Worm (Caenorhabditis elegans) whole organism, young adult: ENCODE results near the gene Y50E8A.22.

Experiments used
- B0035.1 ChIP-seq: sonication (generic microtip); optimal IDR thresholded peaks from 2 replicates; lab custom pipeline; 2016; ENCODE audit warnings: missing genetic modification characterization, mild to moderate bottlenecking, missing compliant biosample characterization, missing genotype, missing genetic modification reagents
- F23B12.7 ChIP-seq: sonication (generic microtip); optimal IDR thresholded peaks from 2 replicates; lab custom pipeline; 2017; ENCODE audit warnings: missing genetic modification characterization, mild to moderate bottlenecking, missing compliant biosample characterization, antibody characterized with exemption, moderate library complexity; ENCODE audit not compliant: insufficient read depth
- K11D2.4 ChIP-seq: fragments of 200-800 bp; sonication (Bioruptor generic); IDR thresholded peaks from 2 replicates; pipeline ENCODE4 v1.3.6; 2022; ENCODE audit warnings: missing genetic modification reagents, missing genetic modification characterization, missing compliant biosample characterization
- T26A5.8 ChIP-seq: sonication (generic microtip); optimal IDR thresholded peaks from 2 replicates; lab custom pipeline; 2016; ENCODE audit warnings: missing genetic modification characterization, missing compliant biosample characterization
- Y53F4B.3 ChIP-seq: fragments of 200-800 bp; sonication (Bioruptor generic); IDR thresholded peaks from 2 replicates; pipeline ENCODE4 v1.3.6; 2022; ENCODE audit warnings: missing genetic modification reagents, missing genetic modification characterization, missing compliant biosample characterization
- ZK185.1 ChIP-seq: sonication (generic microtip); optimal IDR thresholded peaks from 2 replicates; lab custom pipeline; 2016; ENCODE audit warnings: mild to moderate bottlenecking, missing genetic modification characterization, missing compliant biosample characterization; ENCODE audit not compliant: poor library complexity, severe bottlenecking
- ama-1 ChIP-seq, 3 experiments: fragments of 150-350 bp in 1 of 3; sonication (generic microtip) in 2 of 3; optimal IDR thresholded peaks; 2 replicates each; lab custom pipeline; 2014 to 2018; ENCODE audit warnings: missing biosample characterization in 2 of 3, missing genetic modification characterization in 2 of 3, missing genetic modification reagents in 2 of 3
- atf-7 ChIP-seq: sonication (generic microtip); optimal IDR thresholded peaks from 2 replicates; lab custom pipeline; 2017; ENCODE audit warnings: mild to moderate bottlenecking, missing genetic modification characterization, missing compliant biosample characterization
- bed-1 ChIP-seq: fragments of 200-800 bp; sonication (Bioruptor generic); IDR thresholded peaks from 2 replicates; pipeline ENCODE4 v1.3.6; 2022; ENCODE audit warnings: missing genetic modification reagents, missing genetic modification characterization, missing compliant biosample characterization
- ceh-91 ChIP-seq: fragments of 200-800 bp; sonication (Bioruptor generic); IDR thresholded peaks from 2 replicates; pipeline ENCODE4 v1.3.6; 2022; ENCODE audit warnings: missing genetic modification reagents, missing genetic modification characterization, missing compliant biosample characterization
- chd-7 ChIP-seq: sonication (generic microtip); optimal IDR thresholded peaks from 2 replicates; lab custom pipeline; 2016; ENCODE audit warnings: mild to moderate bottlenecking, missing genetic modification characterization, moderate library complexity, missing compliant biosample characterization
- dpl-1 ChIP-seq: fragments of 150-350 bp; optimal IDR thresholded peaks from 2 replicates; lab custom pipeline; 2014; ENCODE audit warnings: missing biosample characterization, missing genetic modification reagents, missing genetic modification characterization
- efl-1 ChIP-seq: fragments of 150-350 bp; optimal IDR thresholded peaks from 2 replicates; lab custom pipeline; 2014; ENCODE audit warnings: missing biosample characterization, missing genetic modification reagents, missing genetic modification characterization
- egrh-3 ChIP-seq: fragments of 200-800 bp; sonication (Bioruptor generic); IDR thresholded peaks from 2 replicates; pipeline ENCODE4 v1.3.6; 2022; ENCODE audit warnings: missing genetic modification reagents, missing genetic modification characterization, missing compliant biosample characterization
- ekl-4 ChIP-seq: fragments of 200-800 bp; sonication (Bioruptor generic); IDR thresholded peaks from 2 replicates; pipeline ENCODE4 v1.3.6; 2022; ENCODE audit warnings: missing genetic modification reagents, missing genetic modification characterization, missing compliant biosample characterization
- ets-4 ChIP-seq: fragments of 200-800 bp; sonication (Bioruptor generic); optimal IDR thresholded peaks from 2 replicates; lab custom pipeline; 2018; ENCODE audit warnings: mild to moderate bottlenecking, missing genetic modification characterization, missing compliant biosample characterization
- hlh-26 ChIP-seq: fragments of 200-800 bp; sonication (Bioruptor generic); conservative IDR thresholded peaks from 2 replicates; pipeline ENCODE4 v1.3.6; 2022; ENCODE audit warnings: missing genetic modification reagents, missing genetic modification characterization, missing compliant biosample characterization
- lin-35 ChIP-seq, 3 experiments: fragments of 150-350 bp in 2 of 3; sonication (generic microtip) in 1 of 3; optimal IDR thresholded peaks; 2 replicates each; lab custom pipeline; 2014 to 2018; ENCODE audit warnings: missing biosample characterization in 3 of 3, missing genetic modification characterization in 3 of 3, missing genetic modification reagents in 3 of 3
- lin-40 ChIP-seq: sonication (generic microtip); optimal IDR thresholded peaks from 2 replicates; lab custom pipeline; 2016; ENCODE audit warnings: missing genetic modification characterization, mild to moderate bottlenecking, missing compliant biosample characterization, missing genotype, missing genetic modification reagents
- lin-54 ChIP-seq: fragments of 200-800 bp; sonication (Bioruptor generic); optimal IDR thresholded peaks from 2 replicates; lab custom pipeline; 2018; ENCODE audit warnings: mild to moderate bottlenecking, missing genetic modification characterization, missing compliant biosample characterization
- lsl-1 ChIP-seq: fragments of 200-800 bp; sonication (Bioruptor generic); optimal IDR thresholded peaks from 2 replicates; lab custom pipeline; 2018; ENCODE audit warnings: mild to moderate bottlenecking, missing genetic modification characterization, moderate library complexity, missing compliant biosample characterization
- madf-3 ChIP-seq: fragments of 200-800 bp; sonication (Bioruptor generic); IDR thresholded peaks from 2 replicates; pipeline ENCODE4 v1.3.6; 2022; ENCODE audit warnings: missing genetic modification reagents, missing genetic modification characterization, missing compliant biosample characterization
- madf-6 ChIP-seq: fragments of 200-800 bp; sonication (Bioruptor generic); IDR thresholded peaks from 2 replicates; pipeline ENCODE4 v1.3.6; 2022; ENCODE audit warnings: missing genetic modification reagents, missing genetic modification characterization, missing compliant biosample characterization
- mcd-1 ChIP-seq: fragments of 200-800 bp; sonication (Bioruptor generic); IDR thresholded peaks from 2 replicates; pipeline ENCODE4 v1.3.6; 2022; ENCODE audit warnings: missing genetic modification reagents, missing genetic modification characterization, missing compliant biosample characterization
- nfya-1 ChIP-seq: sonication (generic microtip); optimal IDR thresholded peaks from 2 replicates; lab custom pipeline; 2017; ENCODE audit warnings: antibody characterized with exemption, missing compliant biosample characterization, missing genetic modification characterization, borderline replicate concordance; ENCODE audit not compliant: insufficient read depth
- nfyb-1 ChIP-seq: fragments of 200-800 bp; sonication (Bioruptor generic); IDR thresholded peaks from 2 replicates; pipeline ENCODE4 v1.3.6; 2022; ENCODE audit warnings: missing genetic modification reagents, missing genetic modification characterization, missing compliant biosample characterization
- nhr-120 ChIP-seq: fragments of 200-800 bp; sonication (Bioruptor generic); IDR thresholded peaks from 2 replicates; pipeline ENCODE4 v1.3.6; 2022; ENCODE audit warnings: missing genetic modification characterization, missing compliant biosample characterization
- nhr-27 ChIP-seq: fragments of 200-800 bp; sonication (Bioruptor generic); optimal IDR thresholded peaks from 2 replicates; lab custom pipeline; 2018; ENCODE audit warnings: mild to moderate bottlenecking, missing genetic modification characterization, moderate library complexity, missing compliant biosample characterization
- pha-4 ChIP-seq: fragments of 150-350 bp; sonication (generic microtip); optimal IDR thresholded peaks from 2 replicates; lab custom pipeline; 2014; ENCODE audit warnings: missing biosample characterization, missing genetic modification reagents, missing genetic modification characterization
- repo-1 ChIP-seq: sonication (generic microtip); optimal IDR thresholded peaks from 2 replicates; lab custom pipeline; 2017; ENCODE audit warnings: mild to moderate bottlenecking, missing genetic modification characterization, missing compliant biosample characterization
- rpc-1 ChIP-seq, 2 experiments: fragments of 150-350 bp in 1 of 2; sonication (generic microtip) in 1 of 2; optimal IDR thresholded peaks; 2 replicates each; lab custom pipeline; 2014 to 2018; ENCODE audit warnings: missing biosample characterization in 1 of 2, missing genetic modification characterization in 1 of 2, missing genetic modification reagents in 1 of 2, missing genotype in 1 of 2
- snpc-1.1 ChIP-seq: sonication (generic microtip); optimal IDR thresholded peaks from 2 replicates; lab custom pipeline; 2017; ENCODE audit warnings: missing genetic modification characterization, mild to moderate bottlenecking, missing compliant biosample characterization, antibody characterized with exemption, moderate library complexity, missing genotype, missing genetic modification reagents; ENCODE audit not compliant: insufficient read depth
- snpc-1.3 ChIP-seq: sonication (generic microtip); optimal IDR thresholded peaks from 2 replicates; lab custom pipeline; 2017; ENCODE audit warnings: missing genetic modification characterization, mild to moderate bottlenecking, missing compliant biosample characterization, antibody characterized with exemption, moderate library complexity, missing genotype, missing genetic modification reagents; ENCODE audit not compliant: insufficient read depth
- snpc-3.4 ChIP-seq: sonication (generic microtip); optimal IDR thresholded peaks from 2 replicates; lab custom pipeline; 2017; ENCODE audit warnings: missing genetic modification characterization, mild to moderate bottlenecking, missing compliant biosample characterization, antibody characterized with exemption, moderate library complexity, missing genotype, missing genetic modification reagents
- unc-130 ChIP-seq: sonication (generic microtip); optimal IDR thresholded peaks from 2 replicates; lab custom pipeline; 2016; ENCODE audit warnings: missing genetic modification reagents, missing genetic modification characterization, missing compliant biosample characterization
- zim-3 ChIP-seq: sonication (generic microtip); optimal IDR thresholded peaks from 2 replicates; lab custom pipeline; 2017; ENCODE audit warnings: mild to moderate bottlenecking, missing genetic modification characterization, moderate library complexity, missing compliant biosample characterization
- ztf-25 ChIP-seq: fragments of 200-800 bp; sonication (Bioruptor generic); IDR thresholded peaks from 2 replicates; pipeline ENCODE4 v1.3.6; 2022; ENCODE audit warnings: missing genetic modification reagents, missing genetic modification characterization, missing compliant biosample characterization

The Y50E8A.22 gene

DNA sequence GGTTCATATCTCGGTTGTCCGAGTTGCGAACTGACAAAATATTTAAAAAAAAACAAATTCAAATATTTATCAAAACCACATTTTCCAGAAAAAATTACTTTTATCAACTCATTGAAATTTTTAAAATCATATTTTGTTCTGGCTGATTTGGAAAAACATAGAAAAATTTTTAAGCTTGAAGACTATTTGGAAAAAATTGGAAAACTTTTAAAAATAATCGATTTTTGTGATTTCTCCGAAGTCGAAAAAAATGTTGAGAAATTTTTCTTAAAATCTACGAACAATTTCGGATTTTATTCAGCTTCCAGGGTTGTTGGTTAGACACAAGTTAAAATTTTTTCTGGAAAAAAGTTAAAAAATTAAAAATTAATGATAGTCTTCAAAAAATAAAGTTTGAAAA is 12.0 kb downstream of the Y50E8A.22 start, which contains the start of gene Y50E8A.5:
Gene Y50E8A.5, minus strand, starts transcription at position 101 of the 400 bp plus-strand sequence.
- TF ChIP-seq K11D2.4 (GFP tag; lab: Robert Waterston, UW) (no peak), hlh-26 (GFP tag; lab: Robert Waterston, UW) (no peak), B0035.1 (tag; lab: Kevin White, UChicago) (no peak)

DNA sequence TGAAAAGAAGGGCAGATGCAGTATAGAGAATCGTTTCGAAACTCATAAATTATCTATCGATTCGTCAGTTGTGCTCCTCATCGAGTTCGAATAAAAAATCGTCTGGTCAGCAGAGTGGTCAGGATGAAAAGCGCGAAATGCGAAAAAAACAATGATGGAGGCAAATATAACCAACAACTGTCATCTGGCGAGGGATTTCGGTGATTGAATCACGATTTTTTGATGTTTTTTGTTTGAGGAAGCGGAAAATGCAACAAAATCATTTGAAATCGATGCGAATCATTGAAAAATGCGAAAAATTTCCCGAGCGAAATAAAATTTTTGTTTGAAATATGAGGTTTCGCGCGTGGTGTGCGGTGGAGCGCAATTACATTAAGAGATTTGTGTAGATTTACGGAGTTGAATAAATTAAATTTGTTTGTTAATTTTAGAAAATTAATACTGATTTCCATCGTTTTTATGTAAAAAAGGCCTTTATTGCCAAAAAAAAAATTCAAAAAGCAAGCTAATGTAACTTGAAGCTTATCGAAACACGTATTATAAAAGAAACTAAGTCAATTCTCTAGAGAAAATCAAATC is 14.6 kb downstream of the Y50E8A.22 start, which contains the start of gene unc-61:
Gene unc-61, minus strand, starts transcription at position 51 of the 579 bp plus-strand sequence.
- no peak for TF ChIP-seq zim-3 (tag; lab: Kevin White, UChicago)
- no peak for TF ChIP-seq T26A5.8 (tag; lab: Kevin White, UChicago)
- no peak; the same call in 1 of the 2 replicates for TF ChIP-seq madf-6
- no peak for TF ChIP-seq ZK185.1 (tag; lab: Kevin White, UChicago)
- TF ChIP-seq snpc-1.3: no peak
- TF ChIP-seq F23B12.7 (tag; lab: Kevin White, UChicago): no peak
- no peak for TF ChIP-seq nfyb-1 (GFP tag; lab: Robert Waterston, UW)
- peak; percentile 22 for TF ChIP-seq lsl-1 (GFP tag; lab: Kevin White, UChicago)
- peak; percentile 78 for TF ChIP-seq efl-1 (GFP tag; lab: Kevin White, UChicago)
- TF ChIP-seq lin-54: peak; percentile 35
- peak; percentile 41 for TF ChIP-seq dpl-1 (GFP tag; lab: Kevin White, UChicago)
- no peak for TF ChIP-seq snpc-1.1 (tag; lab: Kevin White, UChicago)
- TF ChIP-seq mcd-1 (GFP tag; lab: Robert Waterston, UW): peak; percentile 79
- TF ChIP-seq nhr-27 (tag; lab: Kevin White, UChicago): no peak
- TF ChIP-seq nhr-120 (GFP tag; lab: Robert Waterston, UW): no peak
- peak in 1 of 3 experiments; percentile 72 for TF ChIP-seq lin-35 (GFP tag; optimal IDR thresholded peaks at IDR 0.05; lab: Kevin White, UChicago)
- TF ChIP-seq bed-1 (GFP tag; lab: Robert Waterston, UW): no peak
- TF ChIP-seq repo-1 (tag; lab: Kevin White, UChicago): no peak
- TF ChIP-seq ekl-4 (GFP tag; lab: Robert Waterston, UW): no peak
- TF ChIP-seq unc-130 (GFP tag; lab: Kevin White, UChicago): no peak
- no peak for TF ChIP-seq Y53F4B.3
- TF ChIP-seq snpc-3.4: peak; percentile 5
- no peak for TF ChIP-seq chd-7
- TF ChIP-seq ceh-91 (GFP tag; lab: Robert Waterston, UW): no peak
- TF ChIP-seq nfya-1 (tag; lab: Kevin White, UChicago): no peak
- TF ChIP-seq atf-7 (tag; lab: Kevin White, UChicago): no peak
- no peak for TF ChIP-seq ztf-25 (GFP tag; lab: Robert Waterston, UW)
- TF ChIP-seq lin-40 (tag; lab: Kevin White, UChicago): no peak
- no peak for TF ChIP-seq ama-1 (optimal IDR thresholded peaks at IDR 0.05; lab: Kevin White, UChicago)
- TF ChIP-seq ama-1 (GFP tag; optimal IDR thresholded peaks at IDR 0.05; lab: Kevin White, UChicago): no peak
- TF ChIP-seq ets-4 (GFP tag; lab: Kevin White, UChicago): no peak
- no peak for TF ChIP-seq egrh-3 (GFP tag; lab: Robert Waterston, UW)
- no peak for TF ChIP-seq rpc-1 (optimal IDR thresholded peaks at IDR 0.05; lab: Kevin White, UChicago)
- TF ChIP-seq rpc-1 (tag; optimal IDR thresholded peaks at IDR 0.05; lab: Kevin White, UChicago): no peak
- no peak for TF ChIP-seq madf-3 (GFP tag; lab: Robert Waterston, UW)
- no peak for TF ChIP-seq pha-4 (tag; lab: Kevin White, UChicago)
